Fruit fly (Drosophila melanogaster): Measurements from ENCODE around the gene bip1.

DNA sequence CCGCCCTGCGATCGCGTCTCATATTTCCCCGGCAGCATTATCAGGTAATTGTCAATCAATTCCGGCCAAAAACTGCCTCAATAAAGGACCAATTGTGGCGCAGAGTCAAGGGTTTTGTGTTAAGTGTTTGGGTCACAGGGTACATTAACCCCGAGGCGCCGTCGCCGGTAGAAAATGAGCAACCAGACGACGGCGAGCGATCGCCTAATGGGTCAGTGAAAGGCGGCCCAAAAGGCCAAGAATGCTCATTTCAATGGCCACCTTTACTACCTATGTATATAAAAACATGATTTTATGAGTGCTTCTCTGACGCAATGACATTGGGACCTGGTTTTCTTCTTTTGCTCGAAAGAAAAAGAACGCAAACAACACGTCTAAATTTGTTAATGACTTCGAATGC, 21.1 kb upstream of the bip1 start:
- TF ChIP-seq CG10348 (GFP tag; IDR thresholded peaks at IDR 0.05) (no peak), CG9948 (tag; optimal IDR thresholded peaks at IDR 0.05) (no peak), Snoo (tag; optimal IDR thresholded peaks at IDR 0.05) (no peak), fd96Ca (GFP tag; IDR thresholded peaks at IDR 0.05) (no peak), CG12605 (GFP tag; IDR thresholded peaks at IDR 0.05) (no peak), CG8159 (tag; optimal IDR thresholded peaks at IDR 0.05) (no peak), gl (tag; optimal IDR thresholded peaks at IDR 0.05) (no peak), CG13204 (GFP tag; optimal IDR thresholded peaks at IDR 0.05) (no peak)
